Worm (Caenorhabditis elegans) whole organism, young adult: Measurements from ENCODE around the gene K08F8.7.

Experiments
- ama-1 ChIP-seq, 3 experiments: fragments of 150-350 bp in 1 of 3; sonication (generic microtip) in 2 of 3; optimal IDR thresholded peaks; 2 replicates each; lab custom pipeline; 2014 to 2018; ENCODE audit warnings: missing biosample characterization in 2 of 3, missing genetic modification characterization in 2 of 3, missing genetic modification reagents in 2 of 3
- ceh-58 ChIP-seq: fragments of 200-800 bp; sonication (Bioruptor generic); IDR thresholded peaks from 2 replicates; pipeline ENCODE4 v1.3.6; 2022; ENCODE audit warnings: missing genetic modification characterization, missing compliant biosample characterization
- die-1 ChIP-seq: sonication (generic microtip); optimal IDR thresholded peaks from 2 replicates; lab custom pipeline; 2016; ENCODE audit warnings: missing genotype, mild to moderate bottlenecking, missing genetic modification characterization, missing compliant biosample characterization
- efl-1 ChIP-seq: fragments of 150-350 bp; optimal IDR thresholded peaks from 2 replicates; lab custom pipeline; 2014; ENCODE audit warnings: missing biosample characterization, missing genetic modification reagents, missing genetic modification characterization
- ekl-4 ChIP-seq: fragments of 200-800 bp; sonication (Bioruptor generic); IDR thresholded peaks from 2 replicates; pipeline ENCODE4 v1.3.6; 2022; ENCODE audit warnings: missing genetic modification reagents, missing genetic modification characterization, missing compliant biosample characterization
- let-607 ChIP-seq, 2 experiments: fragments of 200-800 bp in 1 of 2; sonication (Bioruptor generic) in 1 of 2; sonication (generic microtip) in 1 of 2; optimal IDR thresholded peaks; 2 replicates each; lab custom pipeline; 2016 to 2018; ENCODE audit warnings: mild to moderate bottlenecking in 2 of 2, missing compliant biosample characterization in 2 of 2, missing genetic modification characterization in 2 of 2, moderate library complexity in 2 of 2, missing genotype in 1 of 2
- lin-35 ChIP-seq, 3 experiments: fragments of 150-350 bp in 2 of 3; sonication (generic microtip) in 1 of 3; optimal IDR thresholded peaks; 2 replicates each; lab custom pipeline; 2014 to 2018; ENCODE audit warnings: missing biosample characterization in 3 of 3, missing genetic modification characterization in 3 of 3, missing genetic modification reagents in 3 of 3
- lin-54 ChIP-seq: fragments of 200-800 bp; sonication (Bioruptor generic); optimal IDR thresholded peaks from 2 replicates; lab custom pipeline; 2018; ENCODE audit warnings: mild to moderate bottlenecking, missing genetic modification characterization, missing compliant biosample characterization
- madf-3 ChIP-seq: fragments of 200-800 bp; sonication (Bioruptor generic); IDR thresholded peaks from 2 replicates; pipeline ENCODE4 v1.3.6; 2022; ENCODE audit warnings: missing genetic modification reagents, missing genetic modification characterization, missing compliant biosample characterization
- mcd-1 ChIP-seq: fragments of 200-800 bp; sonication (Bioruptor generic); IDR thresholded peaks from 2 replicates; pipeline ENCODE4 v1.3.6; 2022; ENCODE audit warnings: missing genetic modification reagents, missing genetic modification characterization, missing compliant biosample characterization
- rcor-1 ChIP-seq: fragments of 200-800 bp; sonication (Bioruptor generic); IDR thresholded peaks from 2 replicates; pipeline ENCODE4 v1.3.6; 2022; ENCODE audit warnings: missing genetic modification reagents, missing genetic modification characterization, missing compliant biosample characterization
- unc-130 ChIP-seq: sonication (generic microtip); optimal IDR thresholded peaks from 2 replicates; lab custom pipeline; 2016; ENCODE audit warnings: missing genetic modification reagents, missing genetic modification characterization, missing compliant biosample characterization
- ztf-26 ChIP-seq: sonication (generic microtip); optimal IDR thresholded peaks from 2 replicates; lab custom pipeline; 2017; ENCODE audit warnings: missing genetic modification characterization, missing compliant biosample characterization

DNA sequence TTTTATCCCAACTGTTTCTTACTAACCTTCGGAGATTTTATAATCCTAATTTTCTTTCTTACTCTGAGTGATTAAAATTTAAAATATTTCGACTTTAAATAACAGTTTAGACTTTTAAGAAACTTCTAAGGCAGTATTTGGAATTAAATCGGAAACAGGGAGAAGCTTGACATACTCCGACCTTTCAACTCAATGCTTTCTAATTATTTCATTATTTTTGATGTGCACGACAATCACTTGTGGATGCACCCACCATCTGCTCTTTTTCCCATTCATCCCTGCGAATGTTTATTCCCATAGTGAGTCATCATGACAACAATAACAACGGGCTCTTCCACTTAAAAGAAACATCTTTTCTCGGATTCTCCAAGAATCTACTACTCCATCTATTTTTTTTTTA is 6.5 kb downstream of the K08F8.7 start:
- TF ChIP-seq efl-1 (GFP tag; lab: Kevin White, UChicago) (no peak), ceh-58 (no peak), die-1 (tag; lab: Kevin White, UChicago) (no peak), ama-1 (optimal IDR thresholded peaks at IDR 0.05; lab: Kevin White, UChicago) (no peak), ama-1 (GFP tag; optimal IDR thresholded peaks at IDR 0.05; lab: Kevin White, UChicago) (no peak), rcor-1 (GFP tag; lab: Robert Waterston, UW) (no peak), mcd-1 (GFP tag; lab: Robert Waterston, UW) (no peak), unc-130 (no peak), madf-3 (GFP tag; lab: Robert Waterston, UW) (no peak), ekl-4 (GFP tag; lab: Robert Waterston, UW) (no peak), let-607 (tag; optimal IDR thresholded peaks at IDR 0.05; lab: Kevin White, UChicago) (no peak), lin-35 (GFP tag; optimal IDR thresholded peaks at IDR 0.05; lab: Kevin White, UChicago) (no peak), lin-54 (GFP tag; lab: Kevin White, UChicago) (no peak), ztf-26 (tag; lab: Kevin White, UChicago) (no peak)
